Fruit fly (Drosophila melanogaster) whole organism, prepupa: ENCODE data around the gene pad.

ENCODE experiments used
- CG16779 ChIP-seq: fragments of 200-800 bp; sonication (Bioruptor generic); optimal IDR thresholded peaks from 3 replicates; lab custom pipeline; 2017; ENCODE audit warnings: missing biosample characterization, mild to moderate bottlenecking, missing genetic modification characterization
- CG3032 ChIP-seq: fragments of 200-800 bp; optimal IDR thresholded peaks from 2 replicates; lab custom pipeline; 2019; ENCODE audit warnings: missing biosample characterization, mild to moderate bottlenecking, missing genetic modification characterization, moderate library complexity
- CG6854 ChIP-seq: fragments of 200-800 bp; sonication (Bioruptor generic); optimal IDR thresholded peaks from 2 replicates; lab custom pipeline; 2017; ENCODE audit warnings: missing biosample characterization, mild to moderate bottlenecking, missing genetic modification characterization
- CG8319 ChIP-seq: fragments of 200-800 bp; sonication (Bioruptor generic); optimal IDR thresholded peaks from 3 replicates; lab custom pipeline; 2016; ENCODE audit warnings: missing biosample characterization, missing genetic modification characterization
- Eip93F ChIP-seq: fragments of 200-800 bp; sonication (Bioruptor generic); optimal IDR thresholded peaks from 2 replicates; lab custom pipeline; 2016; ENCODE audit warnings: missing biosample characterization, mild to moderate bottlenecking, missing genetic modification characterization
- OdsH ChIP-seq: fragments of 200-800 bp; sonication (Bioruptor generic); optimal IDR thresholded peaks from 3 replicates; lab custom pipeline; 2016; ENCODE audit warnings: missing biosample characterization, missing genetic modification characterization
- dac ChIP-seq: fragments of 200-800 bp; sonication (Bioruptor generic); optimal IDR thresholded peaks from 2 replicates; lab custom pipeline; 2017; ENCODE audit warnings: missing biosample characterization, mild to moderate bottlenecking, missing genetic modification characterization
- dsx ChIP-seq: fragments of 200-800 bp; optimal IDR thresholded peaks from 3 replicates; lab custom pipeline; 2019; ENCODE audit warnings: missing biosample characterization, mild to moderate bottlenecking, missing genetic modification characterization, moderate library complexity; ENCODE audit not compliant: poor library complexity, severe bottlenecking
- fd59A ChIP-seq: fragments of 200-800 bp; sonication (Bioruptor generic); optimal IDR thresholded peaks from 2 replicates; lab custom pipeline; 2017; ENCODE audit warnings: missing biosample characterization, mild to moderate bottlenecking, missing genetic modification characterization, missing genetic modification reagents

DNA sequence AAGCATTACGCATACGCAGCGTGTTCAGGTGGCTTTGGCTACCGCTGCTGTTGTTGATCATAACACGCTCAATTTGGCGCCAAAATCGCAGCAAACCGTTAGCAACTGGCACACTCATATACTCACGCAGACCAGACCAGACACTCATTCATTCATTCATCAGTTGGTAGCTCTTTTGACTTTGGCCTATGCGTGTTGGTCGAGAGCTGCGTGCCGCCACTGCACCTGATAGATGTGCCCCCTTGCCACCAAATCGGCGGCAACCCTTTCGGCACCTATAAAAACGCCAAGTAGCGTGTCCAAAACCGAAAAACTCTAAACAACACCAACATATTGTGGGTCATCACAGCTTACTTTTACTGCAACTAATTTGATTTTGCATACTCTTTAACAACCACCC, 52.4 kb downstream of the pad start:
- TF ChIP-seq CG16779 (tag; lab: Kevin White, UChicago) (no peak), Eip93F (GFP tag; lab: Kevin White, UChicago) (no peak), CG3032 (no peak), CG8319 (no peak), fd59A (no peak), dsx (GFP tag; lab: Kevin White, UChicago) (no peak), CG6854 (no peak), OdsH (GFP tag; lab: Kevin White, UChicago) (no peak), dac (no peak)
